Fruit fly (Drosophila melanogaster) S2 (cell line): ENCODE measurements around the gene CG31360.
A peak's percentile ranks its signal among the peaks of the same experiment; 100 is the strongest.

Experiments used
- CG8478 ChIP-seq: fragments of >200 bp; optimal IDR thresholded peaks from 2 replicates; lab custom pipeline; 2018
- CTCF ChIP-seq, 2 experiments: fragments of >200 bp; optimal IDR thresholded peaks; 2 replicates each; lab custom pipeline; 2018

The CG31360 gene

DNA sequence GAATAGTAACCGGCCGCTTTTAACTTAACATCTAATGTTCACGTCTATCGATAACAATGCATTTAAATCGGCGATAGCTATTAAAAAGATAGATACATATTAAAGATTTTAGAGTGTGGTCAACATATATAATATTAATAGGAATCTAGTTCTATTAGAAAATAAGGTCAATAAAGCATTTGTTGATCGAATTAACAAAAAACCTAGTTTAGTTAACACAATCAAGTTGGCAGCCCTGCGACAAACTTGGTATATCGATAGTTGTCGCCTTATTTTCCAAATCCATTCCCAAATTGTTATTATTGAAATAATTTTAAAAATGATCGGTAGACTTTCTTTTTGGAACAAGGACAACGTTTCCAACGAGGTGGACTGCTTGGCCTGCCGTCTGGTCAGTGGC lies at the start of gene CG31360, which contains the start of gene CG31251:
Gene CG31360 (plus strand): TSS at position 244 of the 400 bp plus-strand sequence.
Gene CG31251 (minus strand): TSS at position 62 of the 400 bp plus-strand sequence.
- no peak for TF ChIP-seq CTCF (optimal IDR thresholded peaks at IDR 0.05; lab: Kevin White, UChicago)
- TF ChIP-seq CG8478 (lab: Kevin White, UChicago), result no peak

DNA sequence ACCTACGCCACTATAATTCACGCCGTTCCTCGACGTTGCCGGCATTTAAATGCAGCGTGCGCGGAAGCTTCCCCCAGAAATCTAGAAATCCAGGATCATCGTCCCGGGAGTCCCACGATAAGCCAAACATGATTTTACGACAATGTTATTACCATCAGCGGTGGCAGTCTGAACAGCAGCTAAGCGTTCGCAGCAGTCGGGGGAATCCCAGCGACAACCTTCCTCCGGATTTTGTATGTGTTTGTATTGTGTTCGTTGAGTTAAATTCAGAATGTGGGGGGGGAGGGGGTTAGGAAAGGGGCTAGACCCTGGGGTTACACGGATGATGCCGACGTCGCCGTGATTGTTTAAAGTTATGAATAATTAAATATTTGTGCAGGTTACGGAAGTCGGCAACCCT lies 40.9 kb upstream of the CG31360 start:
- no peak for TF ChIP-seq CG8478 (lab: Kevin White, UChicago)
- TF ChIP-seq CTCF (optimal IDR thresholded peaks at IDR 0.05; lab: Kevin White, UChicago), result no peak

DNA sequence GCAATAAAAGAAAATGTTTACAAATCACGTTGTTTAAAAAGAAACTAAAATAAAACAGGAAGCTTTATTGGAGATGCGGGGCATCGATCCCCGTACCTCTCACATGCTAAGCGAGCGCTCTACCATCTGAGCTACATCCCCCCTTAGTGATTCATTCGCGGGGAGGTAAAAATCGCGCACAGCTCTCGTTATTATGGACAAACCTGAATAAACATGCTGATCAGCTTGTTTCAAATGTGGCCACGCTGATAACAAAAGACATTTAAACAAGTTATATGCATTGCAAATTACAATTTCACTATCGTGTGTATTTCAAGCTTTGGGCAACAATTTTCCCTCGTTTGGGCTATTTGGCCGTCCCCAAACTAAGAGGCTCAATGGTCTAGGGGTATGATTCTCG lies 39.7 kb upstream of the CG31360 start:
- no peak for TF ChIP-seq CG8478 (lab: Kevin White, UChicago)
- TF ChIP-seq CTCF (optimal IDR thresholded peaks at IDR 0.05; lab: Kevin White, UChicago), result no peak

DNA sequence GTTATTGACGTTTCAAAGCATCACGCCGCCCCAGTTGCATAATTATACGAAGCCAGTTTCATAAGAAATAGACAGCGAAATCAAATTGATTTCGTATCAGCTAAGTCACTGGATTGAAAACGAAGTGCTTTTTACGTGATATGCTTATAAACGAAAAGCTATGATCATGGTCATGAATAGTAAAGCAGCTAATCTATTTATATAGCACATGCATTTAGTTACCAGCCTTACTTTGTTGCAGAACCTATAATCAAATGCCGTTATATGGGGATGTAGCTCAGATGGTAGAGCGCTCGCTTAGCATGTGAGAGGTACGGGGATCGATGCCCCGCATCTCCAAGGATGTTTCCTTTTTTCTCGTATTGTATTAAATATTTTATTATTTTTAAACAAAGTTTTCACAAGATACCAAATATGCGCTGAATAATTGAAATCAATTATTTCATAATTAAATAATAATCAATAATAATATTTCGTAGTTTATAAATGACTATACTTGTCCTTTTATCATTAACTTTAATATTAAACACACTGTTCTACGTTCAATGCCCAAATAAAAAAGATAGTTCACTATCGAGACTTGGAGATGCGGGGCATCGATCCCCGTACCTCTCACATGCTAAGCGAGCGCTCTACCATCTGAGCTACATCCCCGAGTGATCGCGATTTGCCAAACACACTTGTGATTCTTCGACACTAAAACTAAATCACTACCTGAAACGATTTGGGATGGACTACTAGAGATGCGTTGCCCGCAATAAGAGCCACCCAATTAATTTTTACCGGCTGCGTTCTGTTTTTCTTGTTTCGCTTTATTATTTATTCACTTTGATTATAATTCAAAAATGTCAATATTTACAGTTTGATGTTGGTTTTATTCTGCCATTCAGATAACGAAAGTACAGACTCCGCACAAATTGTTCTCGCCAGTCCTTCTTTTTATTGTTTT lies 38.5 kb upstream of the CG31360 start:
- TF ChIP-seq CG8478 (lab: Kevin White, UChicago), result no peak
- TF ChIP-seq CTCF (optimal IDR thresholded peaks at IDR 0.05; lab: Kevin White, UChicago), result no peak

DNA sequence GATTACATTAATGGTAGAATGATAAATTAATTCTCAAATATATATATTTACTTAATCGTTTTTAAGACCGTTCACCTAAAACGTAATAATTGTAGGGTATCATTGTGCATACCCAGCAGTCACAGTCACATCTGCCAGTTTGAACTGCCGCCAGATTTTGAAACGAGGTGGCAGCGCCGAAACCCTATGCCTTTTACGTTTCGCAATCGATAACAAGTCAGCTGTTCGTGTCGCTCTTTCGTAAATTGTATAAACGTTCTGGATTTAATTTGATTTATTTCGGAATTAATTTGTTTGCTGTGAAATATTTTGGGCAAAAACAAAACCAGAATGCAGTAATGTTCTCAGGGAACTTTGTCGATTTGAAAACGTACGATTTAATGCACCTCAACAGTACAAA lies 37.5 kb upstream of the CG31360 start, which contains the start of gene CG14322:
Gene CG14322 (plus strand): TSS at position 236 of the 400 bp plus-strand sequence.
- TF ChIP-seq CG8478 (lab: Kevin White, UChicago) (no peak), CTCF (optimal IDR thresholded peaks at IDR 0.05; lab: Kevin White, UChicago) (no peak)

DNA sequence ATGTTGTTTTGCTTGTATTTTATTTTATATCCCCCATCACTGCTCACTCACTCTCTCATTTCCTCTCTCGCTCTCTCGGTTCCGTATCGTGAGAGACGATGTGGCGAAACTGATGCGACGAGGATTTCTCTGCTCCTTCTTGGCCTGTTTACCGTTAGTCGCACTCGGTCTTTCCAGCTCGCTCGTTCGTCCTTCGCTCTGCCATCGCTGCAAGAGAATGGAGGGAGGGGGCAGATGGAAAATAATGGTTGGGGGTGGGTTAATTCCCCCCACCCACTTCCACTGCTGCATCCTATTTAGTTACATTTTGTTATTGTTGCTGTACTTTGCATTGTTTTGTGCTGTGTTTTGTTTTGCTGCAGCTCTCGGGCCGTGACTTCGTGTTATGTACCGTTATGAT lies 31.0 kb upstream of the CG31360 start:
- TF ChIP-seq CTCF (optimal IDR thresholded peaks at IDR 0.05; lab: Kevin White, UChicago) (no peak), CG8478 (lab: Kevin White, UChicago) (no peak)

DNA sequence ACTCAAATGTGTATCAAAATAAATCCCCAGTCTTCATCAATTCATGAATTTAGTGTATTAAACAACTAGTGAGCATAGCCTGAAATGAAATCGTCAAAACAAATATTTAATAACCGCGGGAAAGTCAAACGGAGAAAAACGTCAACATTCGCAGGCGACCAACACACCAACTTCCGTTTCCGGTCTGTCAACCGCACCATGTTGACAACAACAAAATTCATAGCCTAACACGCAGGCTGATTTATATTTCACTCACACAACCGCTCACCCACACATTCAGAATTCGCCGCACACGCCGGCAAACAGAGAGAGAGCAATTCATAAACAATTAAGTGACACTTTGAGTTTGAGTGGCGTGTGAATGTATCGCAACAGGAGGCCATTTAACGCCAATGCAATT lies 29.9 kb upstream of the CG31360 start:
- TF ChIP-seq CTCF (optimal IDR thresholded peaks at IDR 0.05; lab: Kevin White, UChicago), result no peak
- TF ChIP-seq CG8478 (lab: Kevin White, UChicago), result no peak

DNA sequence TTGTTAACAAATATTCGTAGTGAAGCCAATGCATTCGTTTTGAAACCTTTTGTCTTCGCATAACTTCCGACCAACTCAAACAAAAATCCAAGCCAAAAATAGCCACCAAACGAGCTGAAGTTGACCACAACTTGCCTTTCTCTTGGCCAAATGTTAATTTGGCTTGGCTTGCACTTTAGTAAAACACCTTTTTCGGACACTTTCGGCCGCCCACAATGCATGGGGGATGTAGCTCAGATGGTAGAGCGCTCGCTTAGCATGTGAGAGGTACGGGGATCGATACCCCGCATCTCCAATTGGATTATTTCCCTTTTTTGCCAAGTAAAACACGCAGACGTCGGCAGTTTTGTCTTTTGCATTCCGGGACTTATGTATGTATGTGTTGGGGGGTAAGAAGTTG lies 28.0 kb upstream of the CG31360 start:
- TF ChIP-seq CG8478 (lab: Kevin White, UChicago) (no peak), CTCF (optimal IDR thresholded peaks at IDR 0.05; lab: Kevin White, UChicago) (no peak)

DNA sequence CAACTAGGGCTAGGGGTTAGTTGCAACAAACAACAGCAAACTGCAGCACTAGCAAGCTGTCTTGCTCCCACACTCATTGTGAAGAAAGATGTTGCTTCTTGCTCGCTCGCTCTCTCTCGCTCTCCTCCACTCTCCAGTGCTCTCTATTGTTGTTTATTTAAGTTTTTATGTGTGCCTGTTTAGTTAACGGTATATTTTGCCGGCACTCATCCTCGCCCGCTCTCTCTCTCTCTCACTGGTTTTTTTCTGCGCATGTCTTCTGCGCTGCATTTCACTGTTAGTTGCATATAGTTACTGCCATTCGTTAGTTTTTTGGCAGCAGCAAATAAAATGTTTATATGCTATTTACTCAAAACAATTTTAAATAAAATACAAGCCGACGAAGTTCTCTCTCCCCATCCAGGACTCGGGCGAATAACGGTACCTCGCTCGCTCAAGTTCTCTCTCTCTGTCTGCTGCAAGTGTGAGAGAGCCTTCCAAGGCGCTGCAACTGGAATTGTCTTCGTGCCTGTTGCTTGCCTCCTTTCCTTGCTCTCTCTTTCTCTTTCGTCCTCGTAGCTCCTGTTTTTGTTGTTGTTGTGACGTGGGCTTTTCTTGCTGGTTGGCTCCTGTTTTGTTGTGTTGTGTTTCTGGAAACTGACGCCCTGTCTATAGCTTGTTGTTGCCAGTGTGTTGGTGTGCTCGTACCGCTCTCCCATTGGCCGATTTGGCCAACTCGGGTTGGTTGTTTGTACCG lies 18.7 kb upstream of the CG31360 start:
- no peak for TF ChIP-seq CG8478 (lab: Kevin White, UChicago)
- TF ChIP-seq CTCF (optimal IDR thresholded peaks at IDR 0.05; lab: Kevin White, UChicago), result no peak

DNA sequence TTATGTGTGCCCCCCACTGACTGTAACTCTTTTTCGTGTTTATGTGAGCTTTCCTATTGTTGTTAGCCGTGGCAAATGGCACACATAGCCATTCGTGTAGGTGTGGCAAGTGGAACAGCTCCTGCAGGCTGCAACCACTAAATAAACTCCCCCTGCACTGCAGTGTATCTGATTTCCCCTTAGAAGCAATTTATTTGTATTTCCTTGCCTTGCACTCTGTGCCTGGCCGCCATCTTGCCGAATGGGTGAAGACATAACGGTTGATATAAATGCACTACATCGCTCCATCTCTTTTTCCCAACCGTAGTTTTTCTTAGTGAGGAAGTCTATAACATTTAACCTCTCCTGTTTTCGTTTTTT lies 18.1 kb upstream of the CG31360 start:
- no peak for TF ChIP-seq CTCF (optimal IDR thresholded peaks at IDR 0.05; lab: Kevin White, UChicago)
- no peak for TF ChIP-seq CG8478 (lab: Kevin White, UChicago)

DNA sequence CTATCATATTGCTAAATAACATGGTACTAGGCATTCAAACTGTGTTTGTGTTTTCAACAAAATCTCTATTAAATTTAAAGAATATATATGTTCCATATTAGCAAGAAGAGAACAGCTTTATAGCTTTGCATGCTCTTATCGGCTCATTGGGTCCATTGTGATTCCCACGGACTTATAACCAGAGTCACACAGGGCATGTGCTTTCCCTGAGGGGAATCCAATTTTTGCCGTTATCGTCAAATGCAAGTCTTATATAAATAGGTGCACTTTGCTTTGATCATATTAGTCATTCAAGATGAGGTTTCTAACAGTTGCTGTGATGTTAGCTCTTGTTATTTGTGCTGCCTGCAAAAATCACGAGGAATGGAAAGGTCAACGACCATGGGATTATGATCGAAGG lies 17.6 kb upstream of the CG31360 start, which contains the start of gene CG45045:
Gene CG45045 (plus strand): TSS at position 294 of the 400 bp plus-strand sequence.
- TF ChIP-seq CTCF (optimal IDR thresholded peaks at IDR 0.05; lab: Kevin White, UChicago), result no peak
- TF ChIP-seq CG8478 (lab: Kevin White, UChicago), result no peak

DNA sequence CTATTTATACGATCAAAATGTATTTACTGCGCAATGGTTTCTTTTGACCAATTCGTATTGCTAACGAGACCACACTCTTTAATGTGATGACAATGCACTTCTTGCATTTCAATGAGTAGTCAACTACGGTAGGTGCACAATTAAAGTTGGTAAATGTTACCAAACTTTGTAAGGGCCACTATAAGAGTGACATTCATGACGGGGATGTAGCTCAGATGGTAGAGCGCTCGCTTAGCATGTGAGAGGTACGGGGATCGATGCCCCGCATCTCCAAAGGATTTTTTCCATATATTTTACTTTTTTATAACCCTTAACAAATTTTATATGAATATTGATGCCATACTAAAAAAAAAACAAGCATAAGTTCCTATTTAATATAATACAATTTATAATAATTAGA lies 16.9 kb upstream of the CG31360 start:
- TF ChIP-seq CG8478 (lab: Kevin White, UChicago) (no peak), CTCF (optimal IDR thresholded peaks at IDR 0.05; lab: Kevin White, UChicago) (no peak)

DNA sequence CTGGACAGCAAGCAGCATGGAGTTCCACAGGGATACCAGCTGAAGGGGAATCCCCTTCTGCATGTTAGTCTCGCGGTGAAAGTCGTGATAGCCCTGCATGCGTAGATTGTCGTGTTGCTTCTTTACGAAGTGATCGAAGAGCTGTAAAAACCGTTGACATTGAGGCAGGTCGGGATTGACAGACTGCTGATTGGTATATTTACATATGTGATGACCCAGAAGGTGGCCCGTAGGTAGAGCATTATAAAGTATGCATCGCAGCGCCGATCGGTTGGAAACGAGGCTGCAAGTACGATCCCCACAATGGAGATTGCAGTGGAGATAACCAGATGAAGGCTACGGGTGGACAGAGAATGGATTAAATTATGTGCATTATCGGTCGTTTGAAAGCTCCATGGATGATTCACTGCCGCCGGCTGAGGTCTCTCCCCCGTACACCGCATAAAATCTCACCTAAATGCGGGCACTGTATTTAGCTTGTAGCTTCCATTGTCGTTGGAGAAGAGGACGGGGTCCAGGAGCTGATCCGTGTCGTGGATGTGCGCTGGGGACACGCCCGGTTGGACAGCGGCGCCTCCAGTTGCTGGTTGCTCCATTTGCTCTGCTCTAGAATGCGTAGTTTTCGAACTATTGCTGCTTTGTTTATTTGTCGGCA lies 14.6 kb upstream of the CG31360 start:
- TF ChIP-seq CG8478 (lab: Kevin White, UChicago), result no peak
- TF ChIP-seq CTCF (optimal IDR thresholded peaks at IDR 0.05; lab: Kevin White, UChicago), result no peak

DNA sequence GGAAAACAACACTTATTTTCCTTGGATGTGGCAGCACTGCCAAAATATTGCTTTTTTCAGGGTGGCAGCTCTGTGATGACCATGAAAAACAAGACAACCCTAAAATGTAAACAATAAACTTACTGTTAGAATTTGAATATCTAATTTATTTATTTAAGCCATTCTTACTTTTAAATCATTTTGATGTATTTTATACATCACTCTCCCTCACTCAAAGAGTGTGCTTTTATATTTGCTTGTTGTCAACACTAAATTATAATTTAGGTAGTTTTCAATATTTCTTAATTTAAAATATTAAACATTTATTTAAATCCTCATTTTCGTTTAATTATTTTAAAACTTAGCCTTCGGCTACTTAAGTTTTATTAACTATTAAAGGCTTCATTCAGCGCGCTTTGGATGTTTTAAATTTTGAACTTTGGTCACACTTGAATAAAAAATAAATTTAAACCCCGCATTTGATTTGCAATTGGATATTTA lies 14.0 kb upstream of the CG31360 start, which contains the start of the genes CG7523 and Mps1:
Gene CG7523 (minus strand): TSS at position 39 of the 480 bp plus-strand sequence.
Gene Mps1 (plus strand): TSS at position 415 of the 480 bp plus-strand sequence.
- TF ChIP-seq CTCF (optimal IDR thresholded peaks at IDR 0.05; lab: Kevin White, UChicago), result peak in 1 of 2 experiments; percentile 26
- TF ChIP-seq CG8478 (lab: Kevin White, UChicago), result no peak
